Worm (Caenorhabditis elegans): Measurements from ENCODE around the gene col-89.

ce11 chrIII:4740820-4741219, 7.1 kb upstream of the col-89 start:
- no peak for TF ChIP-seq flt-1 (GFP tag; IDR thresholded peaks at IDR 0.05)
- TF ChIP-seq tab-1 (GFP tag; IDR thresholded peaks at IDR 0.05) = no peak
- TF ChIP-seq cog-1 (tag; optimal IDR thresholded peaks at IDR 0.05) = no peak
- TF ChIP-seq ztf-29 (GFP tag; IDR thresholded peaks at IDR 0.05) = no peak
- no peak for TF ChIP-seq ztf-23 (GFP tag; IDR thresholded peaks at IDR 0.05)
- TF ChIP-seq T22C8.4 (GFP tag; IDR thresholded peaks at IDR 0.05) = no peak
